Worm (Caenorhabditis elegans) whole organism, dauer: ENCODE data around the gene btbd-10.
"Not testable (repeated sequence)": the region's sequence is repeated elsewhere in the genome, so short reads cannot be mapped to it uniquely, and the experiment has no call there.

ENCODE experiments used
- unc-62 ChIP-seq: sonication (generic microtip); optimal IDR thresholded peaks from 2 replicates; lab custom pipeline; 2017; ENCODE audit warnings: missing biosample characterization, missing genetic modification reagents, missing genetic modification characterization

btbd-10 gene

DNA sequence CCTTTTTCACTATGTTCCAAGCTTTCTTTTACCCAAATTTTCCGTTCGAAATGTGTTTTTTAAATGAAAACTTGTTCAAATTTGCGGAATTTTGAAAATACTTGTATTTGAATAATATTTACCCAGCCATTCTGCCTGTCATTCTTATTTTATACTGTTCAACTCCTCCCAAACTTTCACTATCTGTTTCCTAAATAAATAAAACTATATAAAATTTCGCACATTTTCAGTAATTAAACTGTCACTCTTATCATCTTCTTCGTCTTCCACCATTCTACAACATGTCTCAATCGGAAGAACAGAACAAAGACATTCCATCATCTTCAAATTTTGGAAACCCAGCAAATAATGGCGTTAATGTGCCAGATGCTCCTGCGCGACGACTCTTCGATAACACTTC is at the start of gene btbd-10:
Gene btbd-10 (plus strand): TSS at position 231 of the 400 bp plus-strand sequence.
- no peak for TF ChIP-seq unc-62 (GFP tag; lab: Kevin White, UChicago)

DNA sequence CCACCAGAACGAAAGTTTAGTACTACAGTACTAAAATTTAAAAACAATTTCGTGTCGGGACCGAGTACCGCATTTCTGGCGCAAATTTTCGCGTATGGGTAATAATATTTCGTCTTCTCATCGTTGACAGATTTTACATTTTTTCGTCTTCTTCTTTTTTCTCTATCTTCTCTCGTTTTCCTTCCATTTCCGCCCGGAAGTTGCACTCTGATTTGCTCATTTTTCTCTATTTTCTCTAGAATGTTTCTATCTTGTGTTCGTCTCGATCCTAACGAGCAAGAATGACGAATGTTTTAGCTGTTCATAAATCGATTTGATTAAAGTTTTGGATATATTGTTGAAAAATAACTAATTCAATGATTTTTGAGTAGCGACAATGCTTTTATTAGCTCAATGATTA is 49.3 kb upstream of the btbd-10 start:
- TF ChIP-seq unc-62 (GFP tag; lab: Kevin White, UChicago), result no peak

DNA sequence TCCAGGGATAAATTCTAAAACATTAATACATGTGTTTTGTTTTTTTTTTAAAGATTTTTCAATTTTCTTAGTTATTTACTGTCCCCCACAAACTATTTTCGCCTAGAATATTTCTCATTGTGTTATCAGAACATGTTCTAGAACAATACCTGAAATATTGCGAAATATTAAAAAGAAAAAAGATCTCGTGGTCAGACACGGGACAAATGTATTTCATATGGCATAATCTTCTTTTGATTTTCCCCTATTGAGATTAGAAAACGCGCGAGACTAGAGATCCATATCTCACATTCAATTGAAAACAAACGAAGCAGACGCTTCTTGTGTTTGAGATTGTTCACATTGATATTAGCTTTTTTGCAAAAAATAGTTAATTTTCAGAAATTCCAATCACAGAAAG is 48.7 kb upstream of the btbd-10 start:
- no peak for TF ChIP-seq unc-62 (GFP tag; lab: Kevin White, UChicago)

DNA sequence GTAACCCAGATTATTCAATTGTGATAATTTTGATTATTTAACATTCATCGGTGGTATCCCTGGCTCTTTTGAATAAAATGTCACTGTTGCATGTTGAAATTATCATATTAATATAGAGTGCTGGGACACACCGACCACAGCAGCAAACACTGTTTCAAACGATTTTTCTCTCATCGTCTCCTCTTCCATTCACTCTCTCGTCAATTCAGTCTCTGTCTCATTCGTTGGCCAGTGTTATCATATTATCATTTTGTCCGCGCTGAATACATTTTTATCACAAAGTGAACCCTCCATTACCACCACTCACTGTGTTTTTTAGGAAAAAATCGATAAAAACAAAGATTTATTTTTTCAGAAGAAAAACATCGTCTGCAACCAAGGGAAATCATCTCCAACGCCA is 47.7 kb upstream of the btbd-10 start:
- no peak for TF ChIP-seq unc-62 (GFP tag; lab: Kevin White, UChicago)

DNA sequence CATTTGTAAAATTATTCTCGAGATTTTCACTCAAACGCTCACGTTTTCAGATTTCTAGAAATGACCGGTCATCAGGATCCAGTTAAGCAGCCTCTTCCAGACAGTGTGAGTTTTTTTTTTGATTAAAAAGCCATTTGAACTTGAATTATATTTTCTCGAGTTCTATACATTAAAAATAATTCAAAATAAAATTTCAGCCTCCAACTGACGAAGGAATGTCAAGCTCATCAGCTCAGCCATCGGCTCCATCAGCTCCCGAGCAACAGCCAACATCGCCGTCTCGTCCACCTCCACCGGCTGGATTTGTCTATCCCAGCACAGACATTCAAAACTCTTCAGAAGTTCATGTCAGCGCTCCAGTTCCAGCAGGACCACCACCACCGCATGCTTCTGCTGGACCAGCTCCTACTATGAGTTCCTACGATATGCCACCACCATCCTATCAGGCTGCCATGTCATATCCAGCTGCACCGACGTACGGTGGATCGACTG is 46.9 kb upstream of the btbd-10 start, which contains the start of gene F11G11.5:
Gene F11G11.5 (plus strand): TSS at position 51 of the 492 bp plus-strand sequence.
- no peak for TF ChIP-seq unc-62 (GFP tag; lab: Kevin White, UChicago)

DNA sequence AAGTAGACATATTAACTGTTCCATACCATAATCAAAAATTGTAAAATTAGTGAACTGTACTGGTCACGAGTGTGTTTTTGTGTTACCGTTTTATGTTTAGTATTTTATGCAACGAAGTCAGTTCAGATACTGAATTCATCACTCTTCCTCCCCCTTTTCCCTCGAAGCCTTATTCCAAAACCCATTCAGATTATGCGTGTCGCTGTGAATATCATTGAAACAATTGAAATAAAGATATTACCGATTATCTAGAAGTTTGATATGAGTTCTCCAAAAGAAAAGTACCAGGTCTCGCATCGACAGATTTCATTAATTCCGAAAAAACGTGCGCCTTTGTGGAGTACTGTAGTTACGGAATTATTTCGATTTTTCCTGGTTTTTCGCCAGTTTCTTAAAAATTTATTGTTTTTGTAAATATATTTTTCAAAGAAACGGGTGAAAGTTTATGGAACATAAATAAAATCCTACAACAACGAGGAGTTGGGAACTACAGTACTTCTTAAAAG is 45.8 kb upstream of the btbd-10 start:
- no peak for TF ChIP-seq unc-62 (GFP tag; lab: Kevin White, UChicago)

DNA sequence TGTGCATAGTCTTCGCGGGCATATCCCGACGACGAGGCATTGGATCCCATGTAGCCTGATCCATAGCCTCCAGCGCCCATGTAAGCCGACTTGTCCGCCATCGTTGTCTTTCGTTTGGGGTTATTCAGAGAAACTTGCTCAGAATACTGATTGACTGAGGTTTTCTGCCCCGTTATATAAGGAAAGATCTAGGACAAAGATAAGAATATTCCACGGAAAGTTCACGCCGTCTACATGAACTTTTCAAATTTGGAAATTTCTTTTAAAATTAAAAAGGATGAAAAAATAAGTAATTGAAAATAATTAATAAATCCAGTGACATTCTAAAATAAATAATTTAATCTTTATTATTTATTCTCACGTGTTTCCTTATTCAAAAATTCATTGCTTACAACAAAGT is 44.5 kb upstream of the btbd-10 start, which contains the start of the genes nspd-5 and F11G11.4:
Gene nspd-5 (minus strand): TSS at position 101 of the 400 bp plus-strand sequence.
Gene F11G11.4 (plus strand): TSS at position 335 of the 400 bp plus-strand sequence.
- not testable (repeated sequence) for TF ChIP-seq unc-62 (GFP tag; lab: Kevin White, UChicago)

DNA sequence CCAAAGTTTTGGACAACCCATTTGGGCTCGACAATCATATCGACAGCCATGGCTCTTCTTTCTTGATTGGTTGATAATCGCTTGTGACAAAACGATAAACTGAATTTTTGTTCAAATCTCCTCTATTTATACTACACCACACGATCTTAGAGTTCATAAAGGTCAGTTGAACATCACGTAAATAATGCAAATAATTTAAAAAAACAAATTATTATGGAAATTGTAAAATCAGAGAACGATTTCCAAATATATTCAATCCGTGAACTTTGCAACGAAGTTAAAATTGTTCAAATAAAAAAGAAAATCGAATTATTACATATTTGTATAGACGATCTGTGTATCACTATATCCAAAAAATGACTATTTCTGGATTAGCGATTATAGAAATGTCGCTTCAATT is 41.5 kb upstream of the btbd-10 start, which contains the start of the genes mpst-4 and F11G11.14:
Gene mpst-4 (minus strand): TSS at position 101 of the 400 bp plus-strand sequence.
Gene F11G11.14 (plus strand): TSS at position 325 of the 400 bp plus-strand sequence.
- TF ChIP-seq unc-62 (GFP tag; lab: Kevin White, UChicago), result no peak

DNA sequence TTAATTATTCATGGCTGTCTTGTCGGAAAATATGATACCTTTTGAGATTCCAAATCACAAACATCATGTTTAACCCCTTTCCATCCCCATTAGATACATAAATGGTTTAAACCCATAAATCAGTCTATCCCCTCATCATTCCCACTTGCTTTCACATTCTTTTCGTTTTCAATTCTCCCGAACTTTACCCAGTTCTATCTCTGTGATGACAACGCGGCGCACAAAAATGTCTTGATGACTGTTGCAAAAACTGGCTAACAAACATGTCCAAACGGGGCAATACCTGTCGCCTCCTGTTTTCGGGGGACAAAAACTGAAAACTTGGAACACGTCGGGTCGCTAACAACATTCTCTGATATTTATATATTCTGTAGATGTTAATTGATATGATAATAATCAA is 38.8 kb upstream of the btbd-10 start:
- no peak for TF ChIP-seq unc-62 (GFP tag; lab: Kevin White, UChicago)

DNA sequence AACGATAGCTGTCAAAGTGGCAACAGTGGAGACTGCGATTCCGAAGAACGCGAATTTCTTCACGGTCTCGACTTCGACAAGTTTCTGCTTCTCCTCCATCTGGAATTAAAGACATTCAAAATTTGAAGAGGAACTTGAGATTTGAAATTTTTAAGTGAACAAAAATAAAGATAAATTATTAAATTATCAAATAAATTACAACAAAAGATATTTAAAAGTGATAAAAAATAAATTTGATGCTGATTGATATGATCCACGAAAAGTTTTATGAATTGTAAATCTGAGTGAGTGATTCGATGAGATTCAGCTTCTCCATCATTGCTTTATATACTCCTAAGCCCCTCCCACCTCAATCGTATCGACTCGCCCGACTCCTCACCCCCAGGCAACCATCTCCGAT is 37.3 kb upstream of the btbd-10 start, which contains the start of gene col-17:
Gene col-17 (minus strand): TSS at position 101 of the 400 bp plus-strand sequence.
- no peak for TF ChIP-seq unc-62 (GFP tag; lab: Kevin White, UChicago)

DNA sequence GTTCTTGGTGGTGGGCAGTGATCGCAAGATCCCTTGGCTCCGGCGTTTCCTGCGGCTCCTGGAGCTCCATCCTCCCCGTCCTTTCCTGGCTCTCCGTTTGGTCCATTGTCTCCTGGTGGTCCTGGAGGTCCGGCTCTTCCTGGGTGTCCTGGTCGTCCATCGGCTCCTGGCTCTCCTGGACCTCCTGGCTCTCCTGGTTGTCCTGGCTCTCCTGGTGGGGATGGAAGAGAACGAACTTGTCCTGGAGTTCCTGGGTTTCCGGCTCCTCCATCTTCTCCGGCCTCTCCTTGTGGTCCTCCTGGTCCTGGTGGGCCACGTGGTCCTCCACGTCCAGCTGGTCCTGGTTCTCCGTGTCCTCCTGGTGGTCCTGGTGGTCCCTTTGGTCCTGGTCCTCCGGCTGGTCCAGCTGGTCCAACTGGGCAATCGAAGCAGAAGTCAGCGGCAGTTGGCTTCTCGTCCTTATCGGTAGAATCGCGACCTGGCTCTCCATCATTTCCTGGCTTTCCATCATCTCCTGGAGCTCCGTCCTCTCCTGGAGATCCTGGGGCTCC is 34.9 kb upstream of the btbd-10 start:
- no peak for TF ChIP-seq unc-62 (GFP tag; lab: Kevin White, UChicago)

DNA sequence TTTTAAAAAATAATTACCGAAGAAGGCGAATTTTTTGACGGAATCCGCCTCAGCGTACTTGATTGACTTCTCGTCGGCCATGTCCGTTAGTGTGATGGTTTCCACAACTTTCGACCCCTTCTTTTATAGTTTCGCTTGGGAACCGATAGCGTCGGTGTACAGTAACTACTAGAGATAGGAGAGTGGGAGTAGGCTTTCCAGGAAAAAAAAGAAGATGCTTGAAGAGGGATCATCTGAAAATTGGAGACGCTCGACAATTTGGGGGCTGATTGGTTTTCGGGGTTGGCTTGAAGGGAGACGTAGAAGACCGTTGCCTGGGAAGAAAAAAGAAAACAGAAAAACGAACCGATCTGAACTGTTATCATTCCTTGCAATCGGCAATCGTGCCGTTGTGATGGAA is 34.1 kb upstream of the btbd-10 start, which contains the start of gene col-20:
Gene col-20 (minus strand): TSS at position 101 of the 400 bp plus-strand sequence.
- TF ChIP-seq unc-62 (GFP tag; lab: Kevin White, UChicago), result no peak

DNA sequence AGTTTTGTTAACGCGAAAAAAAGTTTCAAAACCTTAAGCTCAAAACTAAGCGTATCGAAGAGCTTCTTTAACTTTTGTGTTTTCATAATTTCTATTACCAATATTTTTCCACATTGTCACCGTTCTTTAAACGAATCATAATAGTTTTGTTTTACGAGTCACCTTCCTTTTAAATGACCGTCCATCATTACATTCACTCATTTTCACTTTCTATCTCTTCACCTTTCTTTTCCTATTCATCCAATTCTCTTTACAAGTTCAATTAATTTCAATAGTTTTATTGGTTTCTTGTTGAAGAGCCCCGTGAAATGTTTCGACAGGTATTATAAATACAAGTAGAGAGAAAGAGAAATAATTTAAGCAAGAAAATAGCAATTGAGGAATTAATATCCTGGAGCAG is 33.0 kb upstream of the btbd-10 start:
- TF ChIP-seq unc-62 (GFP tag; lab: Kevin White, UChicago), result no peak

DNA sequence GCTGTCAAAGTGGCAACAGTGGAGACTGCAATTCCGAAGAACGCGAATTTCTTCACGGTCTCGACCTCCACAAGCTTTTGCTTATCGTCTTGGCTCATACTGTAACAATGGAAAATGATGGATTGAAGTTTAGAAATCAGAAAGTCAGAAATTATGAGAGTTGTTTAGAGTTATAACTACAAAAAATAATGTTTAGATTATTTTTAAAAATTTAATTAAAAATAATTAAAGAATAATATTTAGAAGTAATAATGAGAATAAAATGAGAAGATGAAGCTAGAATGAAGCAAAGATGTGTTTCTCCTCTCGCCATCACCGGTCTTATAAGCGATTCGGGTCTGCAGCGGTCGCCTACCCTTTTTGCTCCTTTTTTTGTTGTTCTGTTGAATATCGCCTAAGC is 31.8 kb upstream of the btbd-10 start, which contains the start of gene col-73:
Gene col-73 (minus strand): TSS at position 101 of the 400 bp plus-strand sequence.
- no peak for TF ChIP-seq unc-62 (GFP tag; lab: Kevin White, UChicago)

DNA sequence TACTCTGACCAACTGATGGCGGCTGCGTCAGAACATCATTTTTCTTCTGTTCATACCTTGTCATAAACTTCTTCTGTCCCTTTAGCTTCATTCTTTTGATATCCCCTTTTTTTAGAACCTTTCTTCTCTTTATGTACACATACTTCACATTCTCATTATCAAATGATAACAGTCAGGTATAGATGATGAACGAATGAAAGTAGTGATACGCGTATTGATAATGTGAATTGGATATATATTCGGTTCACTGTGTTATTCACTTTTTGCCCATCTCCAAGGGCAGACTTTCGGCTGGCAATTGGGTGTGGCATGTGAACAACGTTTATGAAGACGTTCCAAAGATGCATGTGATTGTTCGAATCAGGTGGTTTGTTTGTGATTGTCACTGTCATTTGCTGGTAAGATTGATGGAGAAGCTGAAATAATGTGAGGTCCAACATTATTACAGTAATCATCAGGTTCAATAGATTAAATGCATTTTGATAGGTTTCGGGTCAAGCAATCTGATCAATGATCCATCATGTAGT is 30.4 kb upstream of the btbd-10 start, which contains the start of gene F11G11.15:
Gene F11G11.15 (plus strand): TSS at position 511 of the 527 bp plus-strand sequence.
- TF ChIP-seq unc-62 (GFP tag; lab: Kevin White, UChicago), result no peak

DNA sequence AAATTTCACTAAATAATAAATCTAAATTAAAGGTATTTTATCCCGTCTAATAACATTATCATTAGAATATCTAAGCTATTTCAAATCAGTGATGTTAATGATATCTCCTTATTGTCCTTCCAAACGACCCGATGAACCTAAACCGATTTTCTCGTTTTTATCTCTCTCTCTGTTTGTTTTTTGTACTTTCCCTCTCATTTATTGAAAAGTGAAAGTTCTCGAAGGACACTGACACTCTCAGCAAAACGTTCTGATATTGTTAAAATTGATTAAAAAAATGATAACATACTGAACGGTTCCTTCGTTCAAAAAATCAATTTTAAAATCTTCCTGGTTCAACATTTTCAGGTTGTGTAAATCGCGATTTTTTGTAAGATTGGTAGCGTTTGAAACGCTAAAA is 28.7 kb upstream of the btbd-10 start, which contains the start of gene F11G11.13:
Gene F11G11.13 (minus strand): TSS at position 89 of the 400 bp plus-strand sequence.
- no peak for TF ChIP-seq unc-62 (GFP tag; lab: Kevin White, UChicago)
